Worm (Caenorhabditis elegans): ENCODE data around the gene F07A11.4.

F07A11.4 gene

DNA sequence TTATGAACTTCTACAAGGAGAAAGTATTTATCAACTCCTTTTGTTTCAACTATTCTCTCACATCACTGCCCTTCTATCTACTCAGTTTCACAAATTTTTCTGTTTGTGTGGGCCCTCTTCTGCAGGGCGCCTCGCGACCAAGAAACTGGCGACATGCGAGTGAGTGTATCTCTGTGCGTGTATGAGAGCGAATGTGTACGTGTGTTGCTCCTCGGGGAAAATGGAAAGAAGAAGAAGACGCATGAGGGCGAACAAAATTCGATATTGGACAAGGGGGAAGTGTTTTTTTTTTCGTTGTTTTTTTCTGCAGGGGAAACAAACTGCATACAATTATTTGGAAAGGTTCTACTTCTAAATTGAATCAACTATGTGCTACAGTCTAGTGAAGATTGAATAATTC is 20.8 kb downstream of the F07A11.4 start:
- no peak for TF ChIP-seq unc-62 (GFP tag; optimal IDR thresholded peaks at IDR 0.05)

- no peak for TF ChIP-seq unc-62 (GFP tag; optimal IDR thresholded peaks at IDR 0.05)
Observed at ce11 chrII:11622605-11623004, 21.8 kb downstream of the F07A11.4 start.

- TF ChIP-seq unc-62 (GFP tag; optimal IDR thresholded peaks at IDR 0.05) = no peak
Observed at ce11 chrII:11627904-11628303, 27.1 kb downstream of the F07A11.4 start.

DNA sequence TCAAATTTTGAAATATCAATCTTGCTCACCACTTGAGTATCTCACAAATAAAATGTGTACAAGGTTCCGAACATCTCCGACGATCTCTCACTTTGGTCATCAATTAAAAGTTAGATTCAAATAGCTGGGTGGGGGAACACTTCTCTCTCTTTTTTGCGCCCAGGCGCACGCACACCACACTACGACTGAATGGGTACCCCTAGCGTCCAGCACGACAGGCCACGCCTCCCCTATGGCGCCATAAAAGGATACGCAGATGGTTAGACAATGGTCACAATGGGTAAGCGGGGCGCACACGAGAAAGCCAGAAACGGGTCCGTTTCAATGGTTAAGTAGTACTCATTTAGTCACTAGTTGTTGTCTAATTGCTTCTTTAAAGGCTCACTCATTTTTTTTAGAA is 29.1 kb downstream of the F07A11.4 start:
- no peak for TF ChIP-seq unc-62 (GFP tag; optimal IDR thresholded peaks at IDR 0.05)

- no peak for TF ChIP-seq unc-62 (GFP tag; optimal IDR thresholded peaks at IDR 0.05)
Observed at ce11 chrII:11632689-11633088, 31.9 kb downstream of the F07A11.4 start.

DNA sequence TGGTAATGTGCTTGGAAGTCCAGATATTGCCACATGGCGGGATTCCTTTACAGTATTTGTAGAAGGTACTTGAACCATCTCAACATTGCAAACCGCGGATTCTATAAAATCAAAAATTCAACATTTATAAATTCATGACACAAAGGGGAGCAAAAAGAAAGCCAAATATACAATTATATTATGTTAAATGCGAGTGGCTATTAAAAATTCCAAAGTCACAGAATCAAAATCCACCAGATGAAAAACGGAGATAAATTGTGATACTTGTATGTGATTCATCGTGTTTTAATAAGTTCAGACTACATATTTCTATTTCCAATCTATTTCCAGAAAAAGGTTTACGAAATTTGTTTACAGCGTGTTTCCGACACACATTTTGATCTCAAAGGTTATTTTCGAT is 32.7 kb downstream of the F07A11.4 start, which contains the start of gene din-1:
Gene din-1 (minus strand): TSS at position 101 of the 400 bp plus-strand sequence.
- TF ChIP-seq unc-62 (GFP tag; optimal IDR thresholded peaks at IDR 0.05) = no peak

ce11 chrII:11634057-11634676 is 33.4 kb downstream of the F07A11.4 start:
- TF ChIP-seq unc-62 (GFP tag; optimal IDR thresholded peaks at IDR 0.05) = no peak

- TF ChIP-seq unc-62 (GFP tag; optimal IDR thresholded peaks at IDR 0.05) = no peak
Observed at ce11 chrII:11634681-11635527, 34.1 kb downstream of the F07A11.4 start.

DNA sequence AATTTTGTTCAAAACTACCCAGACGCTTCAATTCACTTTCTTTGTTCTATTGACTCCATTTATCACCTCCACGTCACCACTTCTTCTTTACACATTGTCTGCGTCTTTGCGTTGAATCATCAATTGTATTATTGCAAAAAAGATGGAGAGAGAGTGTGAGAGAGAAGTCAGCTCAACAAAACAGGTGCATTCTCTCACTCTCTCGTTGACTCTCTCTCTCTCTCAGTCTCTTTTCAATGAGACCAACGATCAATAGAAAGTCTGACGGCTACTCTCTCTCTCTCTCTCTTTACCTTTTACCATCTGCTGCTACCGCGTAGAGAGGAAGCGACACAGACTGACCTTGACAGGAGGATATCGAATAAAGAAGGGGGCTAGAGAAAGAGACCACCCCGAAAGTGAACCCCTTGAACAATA is 34.9 kb downstream of the F07A11.4 start:
- TF ChIP-seq unc-62 (GFP tag; optimal IDR thresholded peaks at IDR 0.05) = no peak

DNA sequence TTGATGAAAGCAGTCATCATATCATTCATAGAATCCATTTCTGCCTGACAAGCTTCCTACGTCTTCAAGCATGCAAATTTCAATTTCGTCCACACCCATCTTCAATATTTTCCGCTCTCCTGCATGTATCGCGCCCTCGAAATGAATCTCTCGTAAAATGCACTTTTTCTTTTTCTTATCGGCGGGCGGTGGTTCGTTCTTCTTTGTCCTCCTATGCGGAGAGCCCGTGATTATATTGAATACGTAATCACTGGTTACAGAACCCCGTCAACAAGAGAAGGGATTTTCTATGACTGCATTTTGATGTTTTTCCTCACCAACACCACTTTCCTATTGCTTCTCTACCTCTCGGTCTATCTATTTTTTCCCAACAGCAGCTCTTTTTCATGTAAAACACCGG is 35.8 kb downstream of the F07A11.4 start:
- no peak for TF ChIP-seq unc-62 (GFP tag; optimal IDR thresholded peaks at IDR 0.05)

DNA sequence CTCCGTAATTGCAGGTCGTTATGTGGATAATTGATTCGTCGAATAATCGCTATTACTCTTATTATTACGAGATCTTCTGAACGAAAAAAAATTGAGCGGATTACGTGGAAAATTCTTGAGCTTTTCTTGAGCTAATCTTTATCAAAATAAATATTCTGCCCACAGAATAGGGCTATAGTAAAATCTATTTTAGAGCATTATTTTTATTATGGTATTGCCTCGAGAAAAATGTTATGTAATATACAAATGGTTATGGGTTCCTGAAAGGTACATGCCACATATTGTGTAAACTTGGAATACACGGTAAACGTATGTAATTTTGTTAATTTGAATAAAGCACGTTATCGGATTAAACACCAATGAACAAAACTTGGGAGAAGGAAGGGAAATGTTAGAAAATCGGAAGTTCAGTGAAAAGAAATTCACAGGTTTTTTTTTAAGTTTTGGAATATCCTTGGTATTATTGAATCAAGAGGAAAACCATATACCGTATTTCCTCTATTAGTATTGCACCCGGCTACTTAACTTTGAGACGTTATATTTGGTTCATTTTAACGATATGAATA is 36.5 kb downstream of the F07A11.4 start:
- no peak for TF ChIP-seq unc-62 (GFP tag; optimal IDR thresholded peaks at IDR 0.05)

ce11 chrII:11637817-11638216 is 37.0 kb downstream of the F07A11.4 start:
- TF ChIP-seq unc-62 (GFP tag; optimal IDR thresholded peaks at IDR 0.05) = no peak

- no peak for TF ChIP-seq unc-62 (GFP tag; optimal IDR thresholded peaks at IDR 0.05)
Observed at ce11 chrII:11642025-11642424, 41.2 kb downstream of the F07A11.4 start.

- no peak for TF ChIP-seq unc-62 (GFP tag; optimal IDR thresholded peaks at IDR 0.05)
Observed at ce11 chrII:11642736-11643135, 41.9 kb downstream of the F07A11.4 start.

- TF ChIP-seq unc-62 (GFP tag; optimal IDR thresholded peaks at IDR 0.05) = no peak
Observed at ce11 chrII:11644535-11644934, 43.7 kb downstream of the F07A11.4 start.

DNA sequence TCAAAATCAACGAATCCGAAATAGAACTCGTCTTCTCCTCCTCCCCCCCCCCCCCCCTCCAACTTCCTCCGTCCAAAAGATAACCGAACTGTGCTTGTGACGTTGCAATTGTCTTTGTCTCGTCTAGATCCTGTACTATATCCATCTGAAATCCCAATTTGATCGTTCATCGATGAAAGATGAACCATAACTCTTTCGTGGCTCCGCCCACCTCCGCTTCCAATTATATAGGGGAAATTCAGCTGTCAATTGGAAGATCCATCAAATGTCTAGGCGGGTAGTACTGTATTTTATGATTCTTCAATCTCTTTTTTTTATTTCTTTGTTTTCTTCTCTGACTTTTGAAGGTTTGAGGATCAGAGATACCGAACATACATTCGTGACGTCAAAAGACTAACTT is 44.6 kb downstream of the F07A11.4 start:
- no peak for TF ChIP-seq unc-62 (GFP tag; optimal IDR thresholded peaks at IDR 0.05)

- no peak for TF ChIP-seq unc-62 (GFP tag; optimal IDR thresholded peaks at IDR 0.05)
Observed at ce11 chrII:11646276-11646797, 45.5 kb downstream of the F07A11.4 start, which contains the start of gene ghi-1. TSS of gene ghi-1 (plus strand) at chrII:11646747.

Measured in whole organism, dauer.